Fruit fly (Drosophila melanogaster) whole organism, embryonic: ENCODE data around the gene CG7173.

Source experiments
- Aef1 ChIP-seq: fragments of 200-800 bp; sonication (Bioruptor generic); IDR thresholded peaks from 3 replicates; pipeline ENCODE4 v1.3.6; 2022; ENCODE audit warnings: missing biosample characterization, missing genetic modification characterization
- CG1024 ChIP-seq: fragments of 200-800 bp; sonication (Bioruptor generic); IDR thresholded peaks from 2 replicates; pipeline ENCODE4 v1.3.6; 2022; ENCODE audit warnings: missing biosample characterization, missing genetic modification characterization
- CG11398 ChIP-seq: fragments of 200-800 bp; sonication (Bioruptor generic); optimal IDR thresholded peaks from 2 replicates; lab custom pipeline; 2016; ENCODE audit warnings: missing biosample characterization, missing genetic modification characterization
- CG11456 ChIP-seq: fragments of 200-800 bp; sonication (Bioruptor generic); IDR thresholded peaks from 3 replicates; pipeline ENCODE4 v1.3.6; 2022; ENCODE audit warnings: missing biosample characterization, missing genetic modification characterization
- CG12391 ChIP-seq: fragments of 200-800 bp; sonication (Bioruptor generic); optimal IDR thresholded peaks from 3 replicates; lab custom pipeline; 2018; ENCODE audit warnings: missing biosample characterization, mild to moderate bottlenecking, missing genetic modification characterization, moderate library complexity
- CG12942 ChIP-seq: fragments of 200-800 bp; sonication (Bioruptor generic); optimal IDR thresholded peaks from 3 replicates; lab custom pipeline; 2016; ENCODE audit warnings: missing biosample characterization, missing genetic modification characterization
- CG13287 ChIP-seq: fragments of 200-800 bp; sonication (Bioruptor generic); IDR thresholded peaks from 2 replicates; pipeline ENCODE4 v1.3.6; 2022; ENCODE audit warnings: missing biosample characterization, missing genetic modification characterization; ENCODE audit not compliant: partially characterized antibody
- CG13624 ChIP-seq: fragments of 200-800 bp; sonication (Bioruptor generic); optimal IDR thresholded peaks from 2 replicates; lab custom pipeline; 2016; ENCODE audit warnings: missing biosample characterization, missing genetic modification characterization
- CG13775 ChIP-seq: fragments of 200-800 bp; sonication (Bioruptor generic); optimal IDR thresholded peaks from 3 replicates; lab custom pipeline; 2017; ENCODE audit warnings: missing biosample characterization, mild to moderate bottlenecking, missing genetic modification characterization
- CG1602 ChIP-seq: fragments of 200-800 bp; sonication (Bioruptor generic); optimal IDR thresholded peaks from 3 replicates; lab custom pipeline; 2016; ENCODE audit warnings: missing biosample characterization, missing genetic modification characterization
- CG16779 ChIP-seq: fragments of 200-800 bp; sonication (Bioruptor generic); IDR thresholded peaks from 2 replicates; pipeline ENCODE4 v1.3.6; 2022; ENCODE audit warnings: missing biosample characterization, missing genetic modification characterization
- CG17361 ChIP-seq: fragments of 200-800 bp; sonication (Bioruptor generic); IDR thresholded peaks from 3 replicates; pipeline ENCODE4 v1.3.6; 2022; ENCODE audit warnings: missing biosample characterization, missing genetic modification characterization
- CG17802 ChIP-seq: fragments of 200-800 bp; sonication (Bioruptor generic); optimal IDR thresholded peaks from 2 replicates; lab custom pipeline; 2018; ENCODE audit warnings: missing biosample characterization, mild to moderate bottlenecking, missing genetic modification characterization, moderate library complexity
- CG17912 ChIP-seq: fragments of 200-800 bp; sonication (Bioruptor generic); optimal IDR thresholded peaks from 2 replicates; lab custom pipeline; 2018; ENCODE audit warnings: missing biosample characterization, mild to moderate bottlenecking, missing genetic modification characterization
- CG18011 ChIP-seq: fragments of 200-800 bp; sonication (Bioruptor generic); optimal IDR thresholded peaks from 2 replicates; lab custom pipeline; 2017; ENCODE audit warnings: missing biosample characterization, missing genetic modification characterization, mild to moderate bottlenecking, moderate library complexity, missing genotype
- CG2889 ChIP-seq: fragments of 200-800 bp; sonication (Bioruptor generic); IDR thresholded peaks from 3 replicates; pipeline ENCODE4 v1.3.6; 2022; ENCODE audit warnings: missing biosample characterization, missing genetic modification characterization
- CG3163 ChIP-seq: fragments of 200-800 bp; sonication (Bioruptor generic); optimal IDR thresholded peaks from 3 replicates; lab custom pipeline; 2016; ENCODE audit warnings: missing biosample characterization, missing genetic modification characterization
- CG3281 ChIP-seq: fragments of 200-800 bp; sonication (Bioruptor generic); optimal IDR thresholded peaks from 3 replicates; lab custom pipeline; 2017; ENCODE audit warnings: missing biosample characterization, mild to moderate bottlenecking, missing genetic modification characterization
- CG4854 ChIP-seq: fragments of 200-800 bp; sonication (Bioruptor generic); optimal IDR thresholded peaks from 2 replicates; lab custom pipeline; 2016; ENCODE audit warnings: missing biosample characterization, missing genetic modification characterization, inconsistent platforms
- CG9817 ChIP-seq: fragments of 200-800 bp; sonication (Bioruptor generic); optimal IDR thresholded peaks from 2 replicates; lab custom pipeline; 2018; ENCODE audit warnings: missing biosample characterization, mild to moderate bottlenecking, missing genetic modification characterization, moderate library complexity
- Dip2 ChIP-seq: fragments of 200-800 bp; sonication (Bioruptor generic); IDR thresholded peaks from 2 replicates; pipeline ENCODE4 v1.3.6; 2022; ENCODE audit warnings: missing biosample characterization, missing genetic modification characterization
- Dp ChIP-seq: fragments of 200-800 bp; sonication (Bioruptor generic); optimal IDR thresholded peaks from 2 replicates; lab custom pipeline; 2018; ENCODE audit warnings: missing biosample characterization, mild to moderate bottlenecking, missing genetic modification characterization, moderate library complexity
- HmgD ChIP-seq: fragments of 200-800 bp; sonication (Bioruptor generic); optimal IDR thresholded peaks from 3 replicates; lab custom pipeline; 2016; ENCODE audit warnings: missing biosample characterization, missing genetic modification characterization
- Hr3 ChIP-seq: fragments of 200-800 bp; sonication (Bioruptor generic); optimal IDR thresholded peaks from 3 replicates; lab custom pipeline; 2016; ENCODE audit warnings: missing biosample characterization, missing genetic modification characterization
- NfI ChIP-seq: fragments of 200-800 bp; sonication (Bioruptor generic); optimal IDR thresholded peaks from 3 replicates; lab custom pipeline; 2018; ENCODE audit warnings: missing biosample characterization, mild to moderate bottlenecking, missing genetic modification characterization, moderate library complexity
- Oli ChIP-seq: fragments of 200-800 bp; sonication (Bioruptor generic); optimal IDR thresholded peaks from 2 replicates; lab custom pipeline; 2018; ENCODE audit warnings: missing biosample characterization, mild to moderate bottlenecking, missing genetic modification characterization, moderate library complexity
- Rfx ChIP-seq: fragments of 200-800 bp; sonication (Bioruptor generic); IDR thresholded peaks from 2 replicates; pipeline ENCODE4 v1.3.6; 2022; ENCODE audit warnings: missing biosample characterization, missing genetic modification characterization
- Sox100B ChIP-seq: fragments of 200-800 bp; sonication (Bioruptor generic); optimal IDR thresholded peaks from 3 replicates; lab custom pipeline; 2018; ENCODE audit warnings: missing biosample characterization, mild to moderate bottlenecking, missing genetic modification characterization
- Stat92E ChIP-seq, 3 experiments: fragments of >200 bp in 2 of 3; fragments of 200-800 bp in 1 of 3; sonication (Bioruptor generic) in 1 of 3; optimal IDR thresholded peaks; 2 replicates each; lab custom pipeline; 2017 to 2019; ENCODE audit warnings: missing biosample characterization in 3 of 3, missing genetic modification characterization in 3 of 3, mild to moderate bottlenecking in 1 of 3, moderate library complexity in 1 of 3
- Xbp1 ChIP-seq: fragments of 200-800 bp; sonication (Bioruptor generic); optimal IDR thresholded peaks from 3 replicates; lab custom pipeline; 2016; ENCODE audit warnings: missing biosample characterization, mild to moderate bottlenecking, missing genetic modification characterization
- aop ChIP-seq: fragments of 200-800 bp; sonication (Bioruptor generic); IDR thresholded peaks from 2 replicates; pipeline ENCODE4 v1.3.6; 2022; ENCODE audit warnings: missing biosample characterization, missing genetic modification characterization
- btn ChIP-seq: fragments of 200-800 bp; sonication (Bioruptor generic); optimal IDR thresholded peaks from 2 replicates; lab custom pipeline; 2016; ENCODE audit warnings: missing biosample characterization, missing genetic modification characterization
- chn ChIP-seq: fragments of 200-800 bp; sonication (Bioruptor generic); optimal IDR thresholded peaks from 2 replicates; lab custom pipeline; 2016; ENCODE audit warnings: missing biosample characterization, missing genetic modification characterization
- dmrt11E ChIP-seq: fragments of 200-800 bp; sonication (Bioruptor generic); optimal IDR thresholded peaks from 3 replicates; lab custom pipeline; 2018; ENCODE audit warnings: missing biosample characterization, mild to moderate bottlenecking, missing genetic modification characterization, moderate library complexity
- dpn ChIP-seq, 2 experiments: fragments of 200-800 bp; sonication (Bioruptor generic); optimal IDR thresholded peaks; 3 replicates each; lab custom pipeline; 2016; ENCODE audit warnings: missing biosample characterization in 2 of 2, missing genetic modification characterization in 2 of 2
- fd3F ChIP-seq: fragments of 200-800 bp; sonication (Bioruptor generic); optimal IDR thresholded peaks from 2 replicates; lab custom pipeline; 2018; ENCODE audit warnings: missing biosample characterization, mild to moderate bottlenecking, missing genetic modification characterization, moderate library complexity
- gfzf ChIP-seq: fragments of 200-800 bp; sonication (Bioruptor generic); optimal IDR thresholded peaks from 2 replicates; lab custom pipeline; 2016; ENCODE audit warnings: missing biosample characterization, mild to moderate bottlenecking, missing genetic modification characterization, moderate library complexity
- gsb ChIP-seq: fragments of 200-800 bp; sonication (Bioruptor generic); IDR thresholded peaks from 2 replicates; pipeline ENCODE4 v1.3.6; 2022; ENCODE audit warnings: missing biosample characterization, missing genetic modification characterization
- ken ChIP-seq: fragments of 200-800 bp; sonication (Bioruptor generic); IDR thresholded peaks from 3 replicates; pipeline ENCODE4 v1.3.6; 2022; ENCODE audit warnings: missing biosample characterization, missing genetic modification characterization
- maf-S ChIP-seq: fragments of 200-800 bp; sonication (Bioruptor generic); optimal IDR thresholded peaks from 2 replicates; lab custom pipeline; 2016; ENCODE audit warnings: missing biosample characterization, missing genetic modification characterization
- nom ChIP-seq: fragments of 200-800 bp; sonication (Bioruptor generic); optimal IDR thresholded peaks from 2 replicates; lab custom pipeline; 2017; ENCODE audit warnings: missing biosample characterization, missing genetic modification characterization, mild to moderate bottlenecking, moderate library complexity, missing genetic modification reagents
- peb ChIP-seq: fragments of 200-800 bp; sonication (Bioruptor generic); IDR thresholded peaks from 2 replicates; pipeline ENCODE4 v1.3.6; 2022; ENCODE audit warnings: missing biosample characterization, missing genetic modification characterization
- pita ChIP-seq: fragments of 200-800 bp; sonication (Bioruptor generic); optimal IDR thresholded peaks from 2 replicates; lab custom pipeline; 2017; ENCODE audit warnings: missing biosample characterization, mild to moderate bottlenecking, missing genetic modification characterization
- scrt ChIP-seq: fragments of 200-800 bp; sonication (Bioruptor generic); optimal IDR thresholded peaks from 2 replicates; lab custom pipeline; 2018; ENCODE audit warnings: missing biosample characterization, mild to moderate bottlenecking, missing genetic modification characterization, moderate library complexity
- shn ChIP-seq: fragments of 200-800 bp; sonication (Bioruptor generic); optimal IDR thresholded peaks from 3 replicates; lab custom pipeline; 2016; ENCODE audit warnings: missing biosample characterization, missing genetic modification characterization
- sim ChIP-seq: fragments of 200-800 bp; sonication (Bioruptor generic); IDR thresholded peaks from 2 replicates; pipeline ENCODE4 v1.3.6; 2022; ENCODE audit warnings: missing biosample characterization, missing genetic modification characterization
- sisA ChIP-seq: fragments of 200-800 bp; sonication (Bioruptor generic); IDR thresholded peaks from 2 replicates; pipeline ENCODE4 v1.3.6; 2022; ENCODE audit warnings: missing biosample characterization, missing genetic modification characterization
- trh ChIP-seq: fragments of 200-800 bp; sonication (Bioruptor generic); optimal IDR thresholded peaks from 2 replicates; lab custom pipeline; 2016; ENCODE audit warnings: missing biosample characterization, missing genetic modification characterization
- unc-4 ChIP-seq: fragments of 200-800 bp; sonication (Bioruptor generic); IDR thresholded peaks from 2 replicates; pipeline ENCODE4 v1.3.6; 2022; ENCODE audit warnings: missing biosample characterization, missing genetic modification characterization; ENCODE audit not compliant: partially characterized antibody
- usp ChIP-seq: fragments of >200 bp; optimal IDR thresholded peaks from 2 replicates; lab custom pipeline; 2017; ENCODE audit warnings: missing biosample characterization, missing genetic modification characterization

CG7173 gene

dm6 chr3L:21604265-21604664, 46.2 kb upstream of the CG7173 start (continued):
- TF ChIP-seq nom (GFP tag; lab: Kevin White, UChicago) (no peak), peb (GFP tag; lab: Robert Waterston, UW) (no peak), Stat92E (GFP tag; optimal IDR thresholded peaks at IDR 0.05; lab: Kevin White, UChicago) (peak in 1 of 3 experiments; percentile 18), CG3281 (no peak), maf-S (peak; percentile 50), CG11456 (GFP tag; lab: Robert Waterston, UW) (peak; percentile 93), NfI (GFP tag; lab: Kevin White, UChicago) (peak; percentile 53), CG17802 (no peak), CG13624 (GFP tag; lab: Kevin White, UChicago) (peak; percentile 57), CG1024 (peak; percentile 35; the same call in 1 of the 2 replicates), unc-4 (no peak), gfzf (GFP tag; lab: Kevin White, UChicago) (peak; percentile 1), CG4854 (peak; percentile 16), ken (peak; percentile 66; the same call in 2 of the 3 replicates), Sox100B (GFP tag; lab: Kevin White, UChicago) (no peak), gsb (GFP tag; lab: Robert Waterston, UW) (peak; percentile 41; the same call in 1 of the 2 replicates), CG9817 (tag; lab: Kevin White, UChicago) (peak; percentile 62), Hr3 (peak; percentile 81), fd3F (GFP tag; lab: Kevin White, UChicago) (peak; percentile 18), Dp (GFP tag; lab: Kevin White, UChicago) (peak; percentile 57), usp (GFP tag; lab: Kevin White, UChicago) (no peak), CG17361 (no peak; the same call in 2 of the 3 replicates), CG12942 (GFP tag; lab: Kevin White, UChicago) (peak; percentile 35), dmrt11E (tag; lab: Kevin White, UChicago) (peak; percentile 31), CG11398 (GFP tag; lab: Kevin White, UChicago) (peak; percentile 32), chn (GFP tag; lab: Kevin White, UChicago) (peak; percentile 54), sim (no peak), CG12391 (tag; lab: Kevin White, UChicago) (peak; percentile 24), CG17912 (GFP tag; lab: Kevin White, UChicago) (peak; percentile 61), btn (GFP tag; lab: Kevin White, UChicago) (peak; percentile 17), Rfx (GFP tag; lab: Robert Waterston, UW) (peak; percentile 87), CG16779 (GFP tag; lab: Robert Waterston, UW) (0 out of 2 replicates have a peak, but pooled peaks have one; percentile 60), shn (GFP tag; lab: Kevin White, UChicago) (peak; percentile 62), CG18011 (no peak), HmgD (GFP tag; lab: Kevin White, UChicago) (peak; percentile 94), aop (GFP tag; lab: Robert Waterston, UW) (peak; percentile 44; the same call in 1 of the 2 replicates), pita (peak; percentile 50), CG3163 (GFP tag; lab: Kevin White, UChicago) (peak; percentile 97), scrt (GFP tag; lab: Kevin White, UChicago) (no peak), dpn (GFP tag; optimal IDR thresholded peaks at IDR 0.05; lab: Kevin White, UChicago) (peak; percentile 74 to 77), Xbp1 (GFP tag; lab: Kevin White, UChicago) (peak; percentile 84), Oli (tag; lab: Kevin White, UChicago) (no peak), CG13287 (GFP tag; lab: Robert Waterston, UW) (peak; percentile 39; the same call in 1 of the 2 replicates), CG2889 (GFP tag; lab: Robert Waterston, UW) (0 out of 3 replicates have a peak, but pooled peaks have one; percentile 12), Aef1 (GFP tag; lab: Robert Waterston, UW) (peak; percentile 55; the same call in 2 of the 3 replicates), CG1602 (GFP tag; lab: Kevin White, UChicago) (peak; percentile 63), CG13775 (peak; percentile 17), sisA (peak; percentile 74), Dip2 (GFP tag; lab: Robert Waterston, UW) (peak; percentile 99), trh (GFP tag; lab: Kevin White, UChicago) (peak; percentile 39)
